Worm (Caenorhabditis elegans) whole organism, mixed stage, embryonic: ENCODE data around the gene sptl-2.

Experiments
- M03D4.4 ChIP-seq: sonication (generic microtip); optimal IDR thresholded peaks from 2 replicates; lab custom pipeline; 2017; ENCODE audit warnings: mild to moderate bottlenecking, missing genetic modification characterization, missing compliant biosample characterization
- bed-3 ChIP-seq: fragments of 200-800 bp; sonication (Bioruptor generic); optimal IDR thresholded peaks from 3 replicates; lab custom pipeline; 2018; ENCODE audit warnings: mild to moderate bottlenecking, missing genetic modification characterization, moderate library complexity, missing compliant biosample characterization
- blmp-1 ChIP-seq: fragments of 150-350 bp; optimal IDR thresholded peaks from 2 replicates; lab custom pipeline; 2014; ENCODE audit warnings: missing biosample characterization, missing genetic modification characterization
- ceh-39 ChIP-seq: fragments of 150-350 bp; optimal IDR thresholded peaks from 2 replicates; lab custom pipeline; 2014; ENCODE audit warnings: missing biosample characterization, missing genetic modification characterization
- ceh-43 ChIP-seq: fragments of 200-800 bp; sonication (Bioruptor generic); optimal IDR thresholded peaks from 2 replicates; lab custom pipeline; 2018; ENCODE audit warnings: mild to moderate bottlenecking, missing genetic modification characterization, moderate library complexity, missing compliant biosample characterization
- ceh-83 ChIP-seq: fragments of 200-800 bp; sonication (Bioruptor generic); optimal IDR thresholded peaks from 2 replicates; lab custom pipeline; 2018; ENCODE audit warnings: mild to moderate bottlenecking, missing genetic modification characterization, missing compliant biosample characterization
- ces-1 ChIP-seq: fragments of 150-350 bp; optimal IDR thresholded peaks from 2 replicates; lab custom pipeline; 2014; ENCODE audit warnings: missing biosample characterization, missing genetic modification reagents, missing genetic modification characterization
- cnd-1 ChIP-seq: fragments of 200-800 bp; sonication (Bioruptor generic); optimal IDR thresholded peaks from 2 replicates; lab custom pipeline; 2018; ENCODE audit warnings: mild to moderate bottlenecking, missing genetic modification characterization, missing compliant biosample characterization
- drap-1 ChIP-seq: fragments of 200-800 bp; sonication (Bioruptor generic); optimal IDR thresholded peaks from 3 replicates; lab custom pipeline; 2018; ENCODE audit warnings: mild to moderate bottlenecking, missing genetic modification characterization, missing compliant biosample characterization
- elt-1 ChIP-seq: sonication (generic microtip); optimal IDR thresholded peaks from 2 replicates; lab custom pipeline; 2017; ENCODE audit warnings: missing genetic modification characterization, mild to moderate bottlenecking, missing compliant biosample characterization, antibody characterized with exemption, moderate library complexity, borderline replicate concordance; ENCODE audit not compliant: insufficient read depth
- elt-3 ChIP-seq: fragments of 150-350 bp; optimal IDR thresholded peaks from 2 replicates; lab custom pipeline; 2014; ENCODE audit warnings: missing biosample characterization, missing genetic modification characterization
- flh-1 ChIP-seq: fragments of 200-800 bp; sonication (Bioruptor generic); optimal IDR thresholded peaks from 2 replicates; lab custom pipeline; 2018; ENCODE audit warnings: mild to moderate bottlenecking, missing genetic modification characterization, moderate library complexity, missing compliant biosample characterization
- ham-2 ChIP-seq: fragments of 200-800 bp; sonication (Bioruptor generic); optimal IDR thresholded peaks from 2 replicates; lab custom pipeline; 2018; ENCODE audit warnings: mild to moderate bottlenecking, missing genetic modification characterization, missing compliant biosample characterization
- hlh-1 ChIP-seq: fragments of 150-350 bp; optimal IDR thresholded peaks from 2 replicates; lab custom pipeline; 2014; ENCODE audit warnings: missing biosample characterization, missing genetic modification reagents, missing genetic modification characterization
- lin-13 ChIP-seq: fragments of 150-350 bp; optimal IDR thresholded peaks from 2 replicates; lab custom pipeline; 2014; ENCODE audit warnings: missing biosample characterization, missing genetic modification characterization
- mab-5 ChIP-seq: fragments of 150-350 bp; optimal IDR thresholded peaks from 2 replicates; lab custom pipeline; 2014; ENCODE audit warnings: missing biosample characterization, missing genetic modification characterization
- mep-1 ChIP-seq: fragments of 150-350 bp; optimal IDR thresholded peaks from 2 replicates; lab custom pipeline; 2017; ENCODE audit warnings: missing biosample characterization, missing genetic modification reagents, missing genetic modification characterization, inconsistent platforms
- nhr-12 ChIP-seq: fragments of 150-350 bp; optimal IDR thresholded peaks from 2 replicates; lab custom pipeline; 2014; ENCODE audit warnings: missing biosample characterization, missing genetic modification characterization
- nhr-2 ChIP-seq: fragments of 150-350 bp; optimal IDR thresholded peaks from 2 replicates; lab custom pipeline; 2014; ENCODE audit warnings: missing biosample characterization, missing genetic modification characterization
- nhr-237 ChIP-seq: fragments of 150-350 bp; optimal IDR thresholded peaks from 2 replicates; lab custom pipeline; 2014; ENCODE audit warnings: missing biosample characterization, missing genetic modification characterization
- nhr-28 ChIP-seq: fragments of 150-350 bp; optimal IDR thresholded peaks from 2 replicates; lab custom pipeline; 2014; ENCODE audit warnings: missing biosample characterization, missing genetic modification characterization
- nhr-76 ChIP-seq: sonication (generic microtip); optimal IDR thresholded peaks from 2 replicates; lab custom pipeline; 2017; ENCODE audit warnings: missing biosample characterization, missing genetic modification characterization
- pha-4 ChIP-seq: fragments of 150-350 bp; optimal IDR thresholded peaks from 2 replicates; lab custom pipeline; 2018; ENCODE audit warnings: missing biosample characterization, missing genetic modification reagents, missing genetic modification characterization
- sptf-1 ChIP-seq: sonication (generic microtip); optimal IDR thresholded peaks from 2 replicates; lab custom pipeline; 2017; ENCODE audit warnings: mild to moderate bottlenecking, missing genetic modification characterization, moderate library complexity, missing compliant biosample characterization
- tbx-8 ChIP-seq: fragments of 200-800 bp; sonication (Bioruptor generic); optimal IDR thresholded peaks from 2 replicates; lab custom pipeline; 2018; ENCODE audit warnings: mild to moderate bottlenecking, missing genetic modification characterization, moderate library complexity, missing compliant biosample characterization
- unc-120 ChIP-seq: sonication (generic microtip); optimal IDR thresholded peaks from 2 replicates; lab custom pipeline; 2017; ENCODE audit warnings: missing genetic modification characterization, missing compliant biosample characterization; ENCODE audit not compliant: poor library complexity, severe bottlenecking
- unc-39 ChIP-seq: fragments of 150-350 bp; optimal IDR thresholded peaks from 2 replicates; lab custom pipeline; 2014; ENCODE audit warnings: missing biosample characterization, missing genetic modification characterization
- unc-62 ChIP-seq: fragments of 150-350 bp; optimal IDR thresholded peaks from 2 replicates; lab custom pipeline; 2014; ENCODE audit warnings: missing biosample characterization, missing genetic modification reagents, missing genetic modification characterization

sptl-2 gene

DNA sequence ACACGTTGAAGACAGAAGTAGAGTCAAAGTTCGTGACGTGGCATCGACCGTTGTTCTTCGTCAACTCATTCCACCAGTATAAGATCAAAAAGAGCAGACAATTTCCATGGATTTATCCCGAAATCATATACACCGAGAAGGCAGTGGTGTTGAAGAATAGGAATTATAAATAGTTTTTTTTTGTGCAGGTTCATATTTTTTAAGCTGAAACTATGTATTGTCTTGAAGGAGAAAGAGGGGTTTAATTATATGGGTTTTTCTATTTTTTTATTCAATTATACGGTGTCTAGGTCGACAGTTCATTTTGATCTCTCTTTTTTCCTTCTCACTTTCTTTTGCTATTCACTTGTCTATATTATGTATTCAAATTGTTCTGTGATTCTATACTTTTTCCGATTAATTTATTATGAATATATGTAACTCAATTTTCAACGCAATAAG lies 22.1 kb downstream of the sptl-2 start:
- TF ChIP-seq cnd-1 (tag; lab: Kevin White, UChicago) (no peak), sptf-1 (peak; percentile 14)

DNA sequence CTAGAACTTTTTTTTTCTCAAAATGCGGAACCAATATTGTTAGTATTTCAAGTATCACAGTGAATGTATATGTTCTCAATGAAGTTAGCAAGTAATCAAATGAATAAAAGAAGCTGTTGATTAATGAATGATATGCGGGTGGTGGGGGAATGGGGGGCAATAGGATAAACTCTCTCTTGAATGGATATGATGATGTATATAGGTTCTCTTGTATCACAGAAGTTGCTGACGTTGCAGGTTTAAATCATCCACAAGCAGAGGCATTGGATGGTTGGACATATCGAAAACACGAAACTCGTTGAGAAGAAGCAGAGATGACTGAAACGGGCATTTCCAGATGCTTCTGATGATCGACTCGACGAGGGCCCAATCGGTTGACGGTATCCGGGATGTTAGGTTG lies 22.6 kb downstream of the sptl-2 start:
- TF ChIP-seq unc-39 (tag; lab: Kevin White, UChicago) = no peak
- no peak for TF ChIP-seq unc-120 (tag; lab: Kevin White, UChicago)
- TF ChIP-seq nhr-237 (tag; lab: Kevin White, UChicago) = no peak

DNA sequence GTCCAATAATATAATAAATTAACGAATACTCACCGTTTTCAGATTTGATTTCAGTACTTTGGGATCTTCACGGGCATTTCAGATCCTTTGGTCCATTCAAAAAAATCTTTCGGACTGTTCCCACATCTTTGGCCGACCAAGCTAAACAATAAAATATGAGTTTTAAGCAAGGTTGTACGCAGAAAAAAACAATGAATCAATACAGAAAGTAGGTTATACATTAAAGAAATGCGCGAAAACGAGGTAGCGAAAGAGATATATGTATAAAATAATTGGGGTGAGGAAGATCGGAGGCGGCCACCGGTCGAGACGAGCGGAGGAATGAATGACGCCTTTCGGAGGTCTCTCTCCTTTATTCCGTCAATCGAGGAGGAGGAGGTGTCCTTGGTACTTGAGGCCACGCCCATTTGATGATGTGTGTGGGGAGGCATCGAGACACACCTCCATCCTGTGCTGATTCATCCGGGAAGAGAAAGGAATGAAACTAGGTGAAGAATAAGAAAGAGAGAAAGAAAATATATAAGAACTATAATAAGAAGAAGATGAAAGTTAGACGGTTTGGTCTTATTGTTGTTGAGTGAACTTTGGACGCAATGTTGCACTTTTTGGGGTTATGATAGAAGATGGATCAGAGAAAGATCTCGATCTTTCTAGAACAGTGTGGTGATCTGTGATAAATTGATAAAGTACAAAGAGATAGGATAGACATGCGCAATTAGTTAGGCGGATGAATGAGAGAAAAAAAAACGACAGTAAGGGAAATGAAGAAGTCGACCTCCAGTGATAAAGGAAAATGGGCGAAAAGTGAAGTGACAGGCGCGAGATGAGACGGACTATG lies 23.5 kb downstream of the sptl-2 start:
- TF ChIP-seq elt-3 (tag; lab: Kevin White, UChicago) = peak; percentile 52
- TF ChIP-seq drap-1 (GFP tag; lab: Kevin White, UChicago) = no peak
- peak; percentile 70 for TF ChIP-seq blmp-1 (tag; lab: Kevin White, UChicago)
- TF ChIP-seq ces-1 = no peak
- TF ChIP-seq ham-2 = no peak
- TF ChIP-seq nhr-12 (tag; lab: Kevin White, UChicago) = no peak
- no peak for TF ChIP-seq nhr-76
- TF ChIP-seq unc-62 (GFP tag; lab: Kevin White, UChicago) = peak; percentile 43
- no peak for TF ChIP-seq ceh-43 (GFP tag; lab: Kevin White, UChicago)
- TF ChIP-seq tbx-8 (GFP tag; lab: Kevin White, UChicago) = peak; percentile 38
- TF ChIP-seq elt-1 (tag; lab: Kevin White, UChicago) = no peak

DNA sequence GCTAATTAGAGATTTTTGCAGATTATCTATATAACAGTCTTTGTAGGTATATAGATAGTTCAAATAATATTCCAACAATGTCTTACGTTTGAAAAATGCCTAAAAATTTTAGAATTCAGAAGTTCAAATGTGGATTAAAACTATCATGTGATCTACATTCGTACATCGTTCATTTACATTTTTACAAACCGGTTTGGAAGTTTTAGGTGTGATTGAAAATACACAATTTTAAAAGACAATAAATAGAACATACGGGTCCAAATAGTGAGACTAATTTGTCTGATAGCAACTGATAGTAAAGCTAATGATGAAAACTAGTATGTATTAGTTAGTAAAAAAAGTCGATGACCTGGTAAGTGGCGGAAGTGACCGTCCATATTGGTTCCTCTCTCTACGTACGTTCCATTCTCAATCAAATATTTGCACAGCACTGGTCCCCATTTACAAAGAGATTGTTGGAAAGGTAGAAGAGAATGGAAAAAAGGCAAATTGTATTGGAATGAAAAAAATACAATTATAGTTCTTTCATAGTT lies 24.4 kb downstream of the sptl-2 start:
- TF ChIP-seq ceh-83 (GFP tag; lab: Kevin White, UChicago) (no peak), unc-39 (tag; lab: Kevin White, UChicago) (no peak), unc-62 (GFP tag; lab: Kevin White, UChicago) (no peak), ham-2 (no peak)

DNA sequence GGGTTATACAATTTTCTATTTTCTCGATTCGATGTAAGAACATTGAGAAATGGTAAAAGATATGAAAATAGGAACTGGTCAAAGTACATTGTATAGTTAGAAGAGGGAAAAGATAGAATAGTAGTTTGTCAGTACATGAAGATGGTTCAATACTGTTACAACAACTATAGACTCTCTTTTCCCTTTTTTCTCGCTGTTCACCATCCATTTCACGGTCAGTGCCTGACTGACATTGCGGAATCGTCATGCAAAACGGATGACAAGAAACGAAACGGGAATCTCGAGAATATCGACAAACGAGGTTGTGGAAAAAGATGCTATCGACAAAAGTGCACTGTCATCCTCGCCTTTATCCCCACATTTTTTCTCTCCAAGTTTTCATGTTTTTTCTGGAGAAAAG lies 26.7 kb downstream of the sptl-2 start:
- no peak for TF ChIP-seq ceh-83 (GFP tag; lab: Kevin White, UChicago)
- no peak for TF ChIP-seq flh-1 (GFP tag; lab: Kevin White, UChicago)
- TF ChIP-seq lin-13 (tag; lab: Kevin White, UChicago) = no peak
- peak; percentile 38 for TF ChIP-seq elt-1 (tag; lab: Kevin White, UChicago)

DNA sequence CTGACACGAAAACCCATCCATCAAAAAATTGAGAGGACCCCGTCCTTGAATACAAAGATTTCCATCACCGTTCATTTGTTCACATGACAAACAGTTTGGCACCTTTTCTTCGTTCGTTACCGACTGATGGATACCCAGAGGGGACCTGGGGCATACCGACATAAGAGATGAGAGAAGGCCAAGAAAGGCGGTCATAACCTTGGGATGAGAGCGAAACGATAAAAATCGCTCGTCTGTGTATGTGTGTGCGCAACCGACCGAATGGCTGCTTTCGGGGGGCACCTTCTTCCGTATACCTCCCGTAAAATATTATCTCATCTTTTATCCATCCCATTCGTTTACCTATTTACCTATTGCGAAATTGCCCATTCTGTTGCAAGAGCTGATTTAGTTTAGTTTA lies 27.9 kb downstream of the sptl-2 start:
- TF ChIP-seq ceh-43 (GFP tag; lab: Kevin White, UChicago) (no peak), unc-62 (GFP tag; lab: Kevin White, UChicago) (peak; percentile 49), nhr-12 (tag; lab: Kevin White, UChicago) (no peak), nhr-28 (tag; lab: Kevin White, UChicago) (no peak), ceh-83 (GFP tag; lab: Kevin White, UChicago) (no peak), lin-13 (tag; lab: Kevin White, UChicago) (no peak), hlh-1 (tag; lab: Kevin White, UChicago) (no peak), ces-1 (no peak), mep-1 (tag; lab: Kevin White, UChicago) (no peak), cnd-1 (tag; lab: Kevin White, UChicago) (no peak), M03D4.4 (tag; lab: Kevin White, UChicago) (no peak), mab-5 (tag; lab: Kevin White, UChicago) (no peak), elt-1 (tag; lab: Kevin White, UChicago) (peak; percentile 54), elt-3 (tag; lab: Kevin White, UChicago) (no peak), unc-39 (tag; lab: Kevin White, UChicago) (no peak), nhr-237 (tag; lab: Kevin White, UChicago) (no peak), unc-120 (tag; lab: Kevin White, UChicago) (no peak), ham-2 (peak; percentile 51), pha-4 (tag; lab: Kevin White, UChicago) (no peak), tbx-8 (GFP tag; lab: Kevin White, UChicago) (no peak), bed-3 (GFP tag; lab: Kevin White, UChicago) (no peak), nhr-2 (tag; lab: Kevin White, UChicago) (peak; percentile 49), flh-1 (GFP tag; lab: Kevin White, UChicago) (no peak), ceh-39 (tag; lab: Kevin White, UChicago) (no peak)
